Worm (Caenorhabditis elegans) whole organism, L2 larva: ENCODE data around the gene F49C5.5.
A peak's percentile ranks its signal among the peaks of the same experiment; 100 is the strongest.

Source experiments
- F13H6.1 ChIP-seq: sonication (generic microtip); optimal IDR thresholded peaks from 2 replicates; lab custom pipeline; 2016; ENCODE audit warnings: missing genetic modification characterization, missing compliant biosample characterization
- R02D3.7 ChIP-seq: fragments of 150-350 bp; optimal IDR thresholded peaks from 2 replicates; lab custom pipeline; 2014; ENCODE audit warnings: missing biosample characterization, missing genetic modification characterization
- Y55F3AM.14 ChIP-seq: fragments of 200-800 bp; sonication (Bioruptor generic); optimal IDR thresholded peaks from 2 replicates; lab custom pipeline; 2018; ENCODE audit warnings: mild to moderate bottlenecking, missing genetic modification characterization, missing compliant biosample characterization
- ZK546.5 ChIP-seq: sonication (generic microtip); optimal IDR thresholded peaks from 2 replicates; lab custom pipeline; 2017; ENCODE audit warnings: missing biosample characterization, missing genetic modification characterization
- alr-1 ChIP-seq: fragments of 150-350 bp; optimal IDR thresholded peaks from 2 replicates; lab custom pipeline; 2014; ENCODE audit warnings: missing biosample characterization, missing genetic modification characterization
- aly-2 ChIP-seq: fragments of 150-350 bp; optimal IDR thresholded peaks from 2 replicates; lab custom pipeline; 2014; ENCODE audit warnings: missing biosample characterization, missing genetic modification characterization
- ama-1 ChIP-seq: fragments of 150-350 bp; optimal IDR thresholded peaks from 2 replicates; lab custom pipeline; 2018; ENCODE audit warnings: inconsistent platforms
- blmp-1 ChIP-seq: sonication (generic microtip); optimal IDR thresholded peaks from 2 replicates; lab custom pipeline; 2017; ENCODE audit warnings: missing genetic modification characterization, mild to moderate bottlenecking, missing compliant biosample characterization, antibody characterized with exemption, moderate library complexity; ENCODE audit not compliant: insufficient read depth
- ceh-16 ChIP-seq: fragments of 150-350 bp; optimal IDR thresholded peaks from 2 replicates; lab custom pipeline; 2014; ENCODE audit warnings: missing biosample characterization, missing genetic modification characterization
- crh-2 ChIP-seq: sonication (generic microtip); optimal IDR thresholded peaks from 2 replicates; lab custom pipeline; 2017; ENCODE audit warnings: missing biosample characterization, missing genetic modification characterization
- egl-27 ChIP-seq: sonication (generic microtip); optimal IDR thresholded peaks from 3 replicates; lab custom pipeline; 2017; ENCODE audit warnings: missing biosample characterization, missing genetic modification reagents, missing genetic modification characterization
- elt-1 ChIP-seq: fragments of 150-350 bp; optimal IDR thresholded peaks from 2 replicates; lab custom pipeline; 2014; ENCODE audit warnings: missing biosample characterization, missing genetic modification characterization
- elt-3 ChIP-seq: sonication (generic microtip); optimal IDR thresholded peaks from 2 replicates; lab custom pipeline; 2017; ENCODE audit warnings: missing biosample characterization, missing genetic modification characterization
- fos-1 ChIP-seq: fragments of 150-350 bp; optimal IDR thresholded peaks from 2 replicates; lab custom pipeline; 2014; ENCODE audit warnings: missing biosample characterization, missing genetic modification characterization
- lin-13 ChIP-seq: fragments of 150-350 bp; optimal IDR thresholded peaks from 2 replicates; lab custom pipeline; 2014; ENCODE audit warnings: missing biosample characterization, missing genetic modification reagents, missing genetic modification characterization
- lin-39 ChIP-seq: fragments of 150-350 bp; optimal IDR thresholded peaks from 2 replicates; lab custom pipeline; 2014; ENCODE audit warnings: missing biosample characterization, missing genetic modification reagents, missing genetic modification characterization
- lsy-2 ChIP-seq, 2 experiments: fragments of 150-350 bp in 1 of 2; sonication (generic microtip) in 1 of 2; optimal IDR thresholded peaks; 2 replicates each; lab custom pipeline; 2014 to 2017; ENCODE audit warnings: missing biosample characterization in 2 of 2, missing genetic modification characterization in 2 of 2
- mdl-1 ChIP-seq, 2 experiments: fragments of 150-350 bp in 1 of 2; sonication (generic microtip) in 1 of 2; optimal IDR thresholded peaks; 2 replicates each; lab custom pipeline; 2017; ENCODE audit warnings: missing biosample characterization in 2 of 2, missing genetic modification characterization in 2 of 2
- nhr-11 ChIP-seq: fragments of 150-350 bp; optimal IDR thresholded peaks from 2 replicates; lab custom pipeline; 2014; ENCODE audit warnings: missing biosample characterization, missing genetic modification characterization
- nhr-12 ChIP-seq: fragments of 150-350 bp; optimal IDR thresholded peaks from 2 replicates; lab custom pipeline; 2014; ENCODE audit warnings: missing biosample characterization, missing genetic modification characterization
- nhr-23 ChIP-seq: fragments of 150-350 bp; optimal IDR thresholded peaks from 2 replicates; lab custom pipeline; 2014; ENCODE audit warnings: missing biosample characterization, missing genetic modification reagents, missing genetic modification characterization
- nhr-237 ChIP-seq: fragments of 150-350 bp; optimal IDR thresholded peaks from 2 replicates; lab custom pipeline; 2014; ENCODE audit warnings: missing biosample characterization, missing genetic modification characterization
- nhr-25 ChIP-seq: fragments of 150-350 bp; sonication (generic microtip); optimal IDR thresholded peaks from 3 replicates; lab custom pipeline; 2014; ENCODE audit warnings: missing biosample characterization, missing genetic modification characterization
- nhr-6 ChIP-seq: fragments of 150-350 bp; optimal IDR thresholded peaks from 2 replicates; lab custom pipeline; 2014; ENCODE audit warnings: missing biosample characterization, missing genetic modification characterization
- nhr-77 ChIP-seq: fragments of 150-350 bp; optimal IDR thresholded peaks from 2 replicates; lab custom pipeline; 2014; ENCODE audit warnings: missing biosample characterization, missing genetic modification characterization
- peb-1 ChIP-seq: fragments of 150-350 bp; optimal IDR thresholded peaks from 2 replicates; lab custom pipeline; 2014; ENCODE audit warnings: missing biosample characterization, missing genetic modification characterization
- sem-4 ChIP-seq: fragments of 150-350 bp; optimal IDR thresholded peaks from 2 replicates; lab custom pipeline; 2014; ENCODE audit warnings: missing biosample characterization, missing genetic modification reagents, missing genetic modification characterization
- sma-3 ChIP-seq: sonication (generic microtip); optimal IDR thresholded peaks from 2 replicates; lab custom pipeline; 2016; ENCODE audit warnings: missing genetic modification reagents, missing genetic modification characterization, missing compliant biosample characterization
- sma-9 ChIP-seq, 2 experiments: fragments of 150-350 bp in 1 of 2; sonication (generic microtip) in 1 of 2; optimal IDR thresholded peaks; 2 replicates each; lab custom pipeline; 2014 to 2016; ENCODE audit warnings: missing genetic modification characterization in 2 of 2, mild to moderate bottlenecking in 1 of 2, missing biosample characterization in 1 of 2, missing compliant biosample characterization in 1 of 2, missing genetic modification reagents in 1 of 2, moderate library complexity in 1 of 2
- snpc-4 ChIP-seq: fragments of 150-350 bp; optimal IDR thresholded peaks from 2 replicates; lab custom pipeline; 2014; ENCODE audit warnings: missing biosample characterization, missing genetic modification characterization
- unc-55 ChIP-seq: fragments of 150-350 bp; sonication (generic microtip); optimal IDR thresholded peaks from 3 replicates; lab custom pipeline; 2014; ENCODE audit warnings: missing biosample characterization, missing genetic modification reagents, missing genetic modification characterization
- zag-1 ChIP-seq: fragments of 150-350 bp; optimal IDR thresholded peaks from 2 replicates; lab custom pipeline; 2014; ENCODE audit warnings: missing biosample characterization, missing genetic modification characterization
- ztf-1 ChIP-seq: fragments of 200-800 bp; sonication (Bioruptor generic); conservative IDR thresholded peaks from 2 replicates; pipeline ENCODE4 v1.3.6; 2022; ENCODE audit warnings: missing genetic modification characterization, missing compliant biosample characterization
- ztf-4 ChIP-seq: fragments of 150-350 bp; optimal IDR thresholded peaks from 2 replicates; lab custom pipeline; 2014; ENCODE audit warnings: missing biosample characterization, missing genetic modification characterization

The F49C5.5 gene

ce11 chrII:12525526-12525925 is 20.8 kb downstream of the F49C5.5 start, which contains the start of gene srx-118:
Gene srx-118 (plus strand): TSS chrII:12525826.
- TF ChIP-seq ceh-16 (tag; lab: Kevin White, UChicago), result no peak
- TF ChIP-seq nhr-77 (tag; lab: Kevin White, UChicago), result no peak
- no peak for TF ChIP-seq peb-1 (tag; lab: Kevin White, UChicago)
- TF ChIP-seq elt-1 (tag; lab: Kevin White, UChicago), result no peak
- no peak for TF ChIP-seq ztf-4 (tag; lab: Kevin White, UChicago)
- no peak for TF ChIP-seq ZK546.5 (tag; lab: Kevin White, UChicago)
- no peak for TF ChIP-seq Y55F3AM.14 (GFP tag; lab: Kevin White, UChicago)
- no peak for TF ChIP-seq ama-1 (lab: Kevin White, UChicago)
- TF ChIP-seq zag-1 (tag; lab: Kevin White, UChicago), result no peak
- no peak for TF ChIP-seq elt-3 (tag; lab: Kevin White, UChicago)
- TF ChIP-seq R02D3.7 (tag; lab: Kevin White, UChicago), result no peak
- TF ChIP-seq egl-27 (tag; lab: Kevin White, UChicago), result no peak
- TF ChIP-seq sma-3 (GFP tag; lab: Kevin White, UChicago), result no peak
- no peak for TF ChIP-seq nhr-23
- TF ChIP-seq mdl-1 (tag; optimal IDR thresholded peaks at IDR 0.05; lab: Kevin White, UChicago), result no peak
- no peak for TF ChIP-seq sma-9 (GFP tag; optimal IDR thresholded peaks at IDR 0.05; lab: Kevin White, UChicago)
- no peak for TF ChIP-seq sma-9 (tag; optimal IDR thresholded peaks at IDR 0.05; lab: Kevin White, UChicago)
- TF ChIP-seq F13H6.1 (tag; lab: Kevin White, UChicago), result no peak

- TF ChIP-seq ztf-1, result no peak
- no peak for TF ChIP-seq ama-1 (lab: Kevin White, UChicago)
- TF ChIP-seq, all 48 proteins: peak for 0
Observed at ce11 chrII:12519616-12520015, 26.7 kb downstream of the F49C5.5 start, which contains the start of gene ceh-99. Gene ceh-99 (plus strand): TSS chrII:12519981.

ce11 chrII:12518809-12519344 is 27.4 kb downstream of the F49C5.5 start, which contains the start of gene srh-70:
Gene srh-70 (minus strand): TSS chrII:12518859.
- TF ChIP-seq F13H6.1 (tag; lab: Kevin White, UChicago) (no peak), fos-1 (tag; lab: Kevin White, UChicago) (peak; percentile 78), crh-2 (tag; lab: Kevin White, UChicago) (peak; percentile 55), sma-9 (GFP tag; optimal IDR thresholded peaks at IDR 0.05; lab: Kevin White, UChicago) (peak; percentile 33), sma-9 (tag; optimal IDR thresholded peaks at IDR 0.05; lab: Kevin White, UChicago) (no peak)

- no peak for TF ChIP-seq sma-3 (GFP tag; lab: Kevin White, UChicago)
- no peak for TF ChIP-seq egl-27 (tag; lab: Kevin White, UChicago)
- TF ChIP-seq F13H6.1 (tag; lab: Kevin White, UChicago), result no peak
- TF ChIP-seq nhr-25, result no peak
- no peak for TF ChIP-seq lsy-2 (tag; optimal IDR thresholded peaks at IDR 0.05; lab: Kevin White, UChicago)
- TF ChIP-seq ztf-4 (tag; lab: Kevin White, UChicago), result no peak
- TF ChIP-seq lin-13 (GFP tag; lab: Kevin White, UChicago), result no peak
- no peak for TF ChIP-seq aly-2
- TF ChIP-seq crh-2 (tag; lab: Kevin White, UChicago), result no peak
- no peak for TF ChIP-seq snpc-4
- no peak for TF ChIP-seq nhr-77 (tag; lab: Kevin White, UChicago)
- no peak for TF ChIP-seq nhr-11 (tag; lab: Kevin White, UChicago)
- TF ChIP-seq lin-39 (tag; lab: Kevin White, UChicago), result no peak
- TF ChIP-seq ama-1 (lab: Kevin White, UChicago), result no peak
Observed at ce11 chrII:12518008-12518407, 28.3 kb downstream of the F49C5.5 start.

- TF ChIP-seq nhr-12 (tag; lab: Kevin White, UChicago) (no peak), ztf-4 (tag; lab: Kevin White, UChicago) (no peak), alr-1 (tag; lab: Kevin White, UChicago) (no peak), fos-1 (tag; lab: Kevin White, UChicago) (no peak), nhr-237 (tag; lab: Kevin White, UChicago) (no peak)
Observed at ce11 chrII:12516313-12516712, 30.0 kb downstream of the F49C5.5 start, which contains the start of gene srh-61. Gene srh-61 (minus strand): TSS chrII:12516413.

- TF ChIP-seq ZK546.5 (tag; lab: Kevin White, UChicago) (no peak), nhr-12 (tag; lab: Kevin White, UChicago) (no peak), sem-4 (tag; lab: Kevin White, UChicago) (no peak), unc-55 (GFP tag; lab: Kevin White, UChicago) (no peak), ama-1 (lab: Kevin White, UChicago) (no peak), nhr-6 (no peak), blmp-1 (tag; lab: Kevin White, UChicago) (no peak)
Observed at ce11 chrII:12514620-12515019, 31.7 kb downstream of the F49C5.5 start, which contains the start of gene srh-69. Gene srh-69 (minus strand): TSS chrII:12514720.
